In the genomic region with DNA sequence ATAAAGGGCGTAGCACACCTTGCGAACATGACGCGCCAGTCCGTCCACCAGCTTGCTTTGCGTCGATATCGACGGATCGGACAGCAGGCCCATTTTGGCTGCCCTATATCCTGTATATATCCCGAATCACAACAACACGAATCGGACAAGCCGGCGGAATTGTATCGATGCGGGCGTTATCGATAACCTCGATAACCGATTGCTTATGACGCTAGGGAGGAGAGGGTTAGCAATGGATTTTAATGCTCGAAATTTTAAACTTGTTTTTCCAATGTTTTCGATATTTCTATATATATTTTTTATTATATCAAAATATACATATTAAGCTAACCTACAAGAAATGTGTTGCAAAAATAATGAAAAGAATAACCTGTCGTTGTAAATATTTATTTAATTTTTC, we compare ENCODE assay signal across 1 fruit fly cellular context.
TF ChIP-seq lines count a peak whose summit lies in the region.

Gene GAA1 (minus strand): TSS at position 194 of the 400 bp plus-strand sequence.

TF ChIP-seq in whole organism, embryonic, 481 proteins besides CTCF, POLR2A, EP300 and RAD21 (continued from another document and continues in another):
- TF ChIP-seq pzg (GFP tag; optimal IDR thresholded peaks at IDR 0.05; lab: Kevin White, UChicago): peak; percentile 31
- no peak for TF ChIP-seq Max (GFP tag; optimal IDR thresholded peaks at IDR 0.05; lab: Kevin White, UChicago)
- peak; percentile 63 for TF ChIP-seq Dp (GFP tag; optimal IDR thresholded peaks at IDR 0.05; lab: Kevin White, UChicago)
- no peak for TF ChIP-seq sens-2 (GFP tag; IDR thresholded peaks at IDR 0.05; lab: Robert Waterston, UW)
- TF ChIP-seq fru (optimal IDR thresholded peaks at IDR 0.05; lab: Kevin White, UChicago): no peak
- TF ChIP-seq ERR (GFP tag; optimal IDR thresholded peaks at IDR 0.05; lab: Kevin White, UChicago): no peak
- no peak for TF ChIP-seq br (optimal IDR thresholded peaks at IDR 0.05; lab: Kevin White, UChicago)
- TF ChIP-seq lbe (GFP tag; optimal IDR thresholded peaks at IDR 0.05; lab: Kevin White, UChicago): no peak
- TF ChIP-seq CG17612 (GFP tag; IDR thresholded peaks at IDR 0.05; lab: Robert Waterston, UW): no peak
- TF ChIP-seq zf30C (GFP tag; optimal IDR thresholded peaks at IDR 0.05; lab: Kevin White, UChicago): no peak
- no peak for TF ChIP-seq CG6654 (GFP tag; optimal IDR thresholded peaks at IDR 0.05; lab: Kevin White, UChicago)
- no peak for TF ChIP-seq CG4404 (GFP tag; IDR thresholded peaks at IDR 0.05; lab: Robert Waterston, UW)
- no peak for TF ChIP-seq da (GFP tag; optimal IDR thresholded peaks at IDR 0.05; lab: Kevin White, UChicago)
- TF ChIP-seq CG32532 (GFP tag; IDR thresholded peaks at IDR 0.05; lab: Robert Waterston, UW): no peak
- TF ChIP-seq amos (GFP tag; IDR thresholded peaks at IDR 0.05; lab: Robert Waterston, UW; ENCODE audit: partially characterized antibody): peak; percentile 79
- peak; percentile 86 for TF ChIP-seq Bgb (GFP tag; IDR thresholded peaks at IDR 0.05; lab: Robert Waterston, UW; ENCODE audit: partially characterized antibody)
- TF ChIP-seq CG14710 (tag; optimal IDR thresholded peaks at IDR 0.05; lab: Kevin White, UChicago): peak; percentile 39
- TF ChIP-seq Aef1 (GFP tag; IDR thresholded peaks at IDR 0.05; lab: Robert Waterston, UW): 0 out of 3 replicates have a peak, but pooled peaks have one; percentile 9
- no peak for TF ChIP-seq onecut (GFP tag; IDR thresholded peaks at IDR 0.05; lab: Robert Waterston, UW)
- no peak for TF ChIP-seq gce (GFP tag; IDR thresholded peaks at IDR 0.05; lab: Robert Waterston, UW)
- TF ChIP-seq CG34422 (GFP tag; IDR thresholded peaks at IDR 0.05; lab: Robert Waterston, UW): no peak
- peak; percentile 29 for TF ChIP-seq CG2712 (tag; optimal IDR thresholded peaks at IDR 0.05; lab: Kevin White, UChicago)
- no peak for TF ChIP-seq CG1647 (GFP tag; optimal IDR thresholded peaks at IDR 0.05; lab: Kevin White, UChicago)
- TF ChIP-seq CG3726 (GFP tag; IDR thresholded peaks at IDR 0.05; lab: Robert Waterston, UW): no peak
- no peak for TF ChIP-seq fd64A (GFP tag; optimal IDR thresholded peaks at IDR 0.05; lab: Kevin White, UChicago)
- TF ChIP-seq HLH3B (GFP tag; IDR thresholded peaks at IDR 0.05; lab: Robert Waterston, UW): no peak
- no peak for TF ChIP-seq CG7987 (GFP tag; optimal IDR thresholded peaks at IDR 0.05; lab: Kevin White, UChicago)
- peak; percentile 58 for TF ChIP-seq BEAF-32 (GFP tag; optimal IDR thresholded peaks at IDR 0.05; lab: Kevin White, UChicago)
- no peak for TF ChIP-seq grn (GFP tag; optimal IDR thresholded peaks at IDR 0.05; lab: Kevin White, UChicago)
- TF ChIP-seq sisA (GFP tag; IDR thresholded peaks at IDR 0.05; lab: Robert Waterston, UW): no peak
- TF ChIP-seq pan (optimal IDR thresholded peaks at IDR 0.05; lab: Kevin White, UChicago): no peak
- TF ChIP-seq pan (GFP tag; optimal IDR thresholded peaks at IDR 0.05 in 1 of 2, IDR thresholded peaks at IDR 0.05 in 1 of 2): no peak
- TF ChIP-seq Gug (GFP tag; IDR thresholded peaks at IDR 0.05; lab: Robert Waterston, UW): peak; percentile 20; the same call in 1 of the 4 replicates
- no peak for TF ChIP-seq Hr51 (GFP tag; optimal IDR thresholded peaks at IDR 0.05; lab: Kevin White, UChicago)
- TF ChIP-seq CG8478 (optimal IDR thresholded peaks at IDR 0.05; lab: Kevin White, UChicago): no peak
- peak; percentile 56 for TF ChIP-seq D19A (tag; optimal IDR thresholded peaks at IDR 0.05; lab: Kevin White, UChicago)
- no peak for TF ChIP-seq slou (GFP tag; optimal IDR thresholded peaks at IDR 0.05; lab: Kevin White, UChicago)
- TF ChIP-seq CG18764 (GFP tag; optimal IDR thresholded peaks at IDR 0.05; lab: Kevin White, UChicago): no peak
- peak; percentile 92 for TF ChIP-seq CG14860 (GFP tag; IDR thresholded peaks at IDR 0.05; lab: Robert Waterston, UW; ENCODE audit: partially characterized antibody)
- peak; percentile 2 for TF ChIP-seq CG15696 (tag; optimal IDR thresholded peaks at IDR 0.05; lab: Kevin White, UChicago)
- TF ChIP-seq Hey (tag; optimal IDR thresholded peaks at IDR 0.05; lab: Kevin White, UChicago): no peak
- no peak for TF ChIP-seq CG17568 (GFP tag; optimal IDR thresholded peaks at IDR 0.05; lab: Kevin White, UChicago)
- TF ChIP-seq CG15479 (GFP tag; optimal IDR thresholded peaks at IDR 0.05; lab: Kevin White, UChicago): no peak
- TF ChIP-seq CG4617 (GFP tag; optimal IDR thresholded peaks at IDR 0.05; lab: Kevin White, UChicago; ENCODE audit: borderline replicate concordance): no peak
- TF ChIP-seq Elba2 (GFP tag; optimal IDR thresholded peaks at IDR 0.05; lab: Kevin White, UChicago): no peak
- TF ChIP-seq Hand (GFP tag; optimal IDR thresholded peaks at IDR 0.05; lab: Kevin White, UChicago): no peak
- no peak for TF ChIP-seq slp2 (GFP tag; optimal IDR thresholded peaks at IDR 0.05; lab: Kevin White, UChicago)
- TF ChIP-seq gcm (GFP tag; optimal IDR thresholded peaks at IDR 0.05; lab: Kevin White, UChicago): peak; percentile 84
- TF ChIP-seq Trl (optimal IDR thresholded peaks at IDR 0.05; lab: Kevin White, UChicago): no peak
- TF ChIP-seq Trl (GFP tag; optimal IDR thresholded peaks at IDR 0.05; lab: Kevin White, UChicago): no peak
- TF ChIP-seq CG7372 (GFP tag; IDR thresholded peaks at IDR 0.05; lab: Robert Waterston, UW): no peak
- no peak for TF ChIP-seq CG16779 (GFP tag; IDR thresholded peaks at IDR 0.05; lab: Robert Waterston, UW)
- no peak for TF ChIP-seq Hmr (GFP tag; optimal IDR thresholded peaks at IDR 0.05; lab: Kevin White, UChicago)
- no peak for TF ChIP-seq CG6854 (GFP tag; optimal IDR thresholded peaks at IDR 0.05; lab: Kevin White, UChicago)
- peak; percentile 21 for TF ChIP-seq trem (tag; optimal IDR thresholded peaks at IDR 0.05; lab: Kevin White, UChicago)
- no peak for TF ChIP-seq otp (GFP tag; IDR thresholded peaks at IDR 0.05; lab: Robert Waterston, UW)
- TF ChIP-seq CG14014 (GFP tag; IDR thresholded peaks at IDR 0.05; lab: Robert Waterston, UW): no peak
- TF ChIP-seq CG13775 (GFP tag; optimal IDR thresholded peaks at IDR 0.05; lab: Kevin White, UChicago): no peak
- TF ChIP-seq CG2202 (tag; optimal IDR thresholded peaks at IDR 0.05; lab: Kevin White, UChicago): no peak
- TF ChIP-seq MBD-R2 (GFP tag; IDR thresholded peaks at IDR 0.05; lab: Robert Waterston, UW): peak; percentile 80
- no peak for TF ChIP-seq CG7745 (tag; optimal IDR thresholded peaks at IDR 0.05; lab: Kevin White, UChicago)
- TF ChIP-seq CG9215 (GFP tag; IDR thresholded peaks at IDR 0.05; lab: Robert Waterston, UW): no peak
- TF ChIP-seq CG12219 (GFP tag; optimal IDR thresholded peaks at IDR 0.05; lab: Kevin White, UChicago): no peak
- no peak for TF ChIP-seq yki (optimal IDR thresholded peaks at IDR 0.05; lab: Kevin White, UChicago)
- no peak for TF ChIP-seq NfI (GFP tag; optimal IDR thresholded peaks at IDR 0.05; lab: Kevin White, UChicago)
- TF ChIP-seq Ada2b (GFP tag; IDR thresholded peaks at IDR 0.05; lab: Robert Waterston, UW): no peak
- TF ChIP-seq CG34224 (GFP tag; IDR thresholded peaks at IDR 0.05; lab: Robert Waterston, UW; ENCODE audit: partially characterized antibody): peak; percentile 89
- no peak for TF ChIP-seq CG4730 (GFP tag; IDR thresholded peaks at IDR 0.05; lab: Robert Waterston, UW)
- peak; percentile 85 for TF ChIP-seq Scr (GFP tag; IDR thresholded peaks at IDR 0.05; lab: Robert Waterston, UW; ENCODE audit: partially characterized antibody)
- TF ChIP-seq Neu2 (GFP tag; optimal IDR thresholded peaks at IDR 0.05; lab: Kevin White, UChicago; ENCODE audit: borderline replicate concordance): no peak
- no peak for TF ChIP-seq tll (GFP tag; optimal IDR thresholded peaks at IDR 0.05; lab: Kevin White, UChicago)
- no peak for TF ChIP-seq Myb (GFP tag; optimal IDR thresholded peaks at IDR 0.05; lab: Kevin White, UChicago)
- no peak for TF ChIP-seq cg (GFP tag; optimal IDR thresholded peaks at IDR 0.05; lab: Kevin White, UChicago)
- TF ChIP-seq peb (GFP tag; IDR thresholded peaks at IDR 0.05; lab: Robert Waterston, UW): no peak
- TF ChIP-seq CG1792 (GFP tag; optimal IDR thresholded peaks at IDR 0.05; lab: Kevin White, UChicago): no peak
- TF ChIP-seq CG13287 (GFP tag; IDR thresholded peaks at IDR 0.05; lab: Robert Waterston, UW; ENCODE audit: partially characterized antibody): peak; percentile 86
- TF ChIP-seq Oli (tag; optimal IDR thresholded peaks at IDR 0.05; lab: Kevin White, UChicago): no peak
- no peak for TF ChIP-seq Usf (GFP tag; optimal IDR thresholded peaks at IDR 0.05; lab: Kevin White, UChicago)
- TF ChIP-seq so (GFP tag; IDR thresholded peaks at IDR 0.05; lab: Robert Waterston, UW): no peak
- TF ChIP-seq jing (GFP tag; optimal IDR thresholded peaks at IDR 0.05; lab: Kevin White, UChicago): no peak
- no peak for TF ChIP-seq dmrt11E (tag; optimal IDR thresholded peaks at IDR 0.05; lab: Kevin White, UChicago)
- no peak for TF ChIP-seq bsh (GFP tag; optimal IDR thresholded peaks at IDR 0.05; lab: Kevin White, UChicago)
- TF ChIP-seq row (GFP tag; IDR thresholded peaks at IDR 0.05; lab: Robert Waterston, UW): peak; percentile 62
- TF ChIP-seq Med (GFP tag; lab: Kevin White, UChicago): peak; percentile 40
- TF ChIP-seq knrl (GFP tag; IDR thresholded peaks at IDR 0.05; lab: Robert Waterston, UW; ENCODE audit: partially characterized antibody): peak; percentile 56; the same call in 2 of the 3 replicates
- TF ChIP-seq CG12659 (GFP tag; optimal IDR thresholded peaks at IDR 0.05; lab: Kevin White, UChicago): peak; percentile 11
- TF ChIP-seq C15 (GFP tag; IDR thresholded peaks at IDR 0.05; lab: Robert Waterston, UW): no peak
- TF ChIP-seq sob (GFP tag; IDR thresholded peaks at IDR 0.05; lab: Robert Waterston, UW): no peak
- no peak for TF ChIP-seq CG12299 (tag; optimal IDR thresholded peaks at IDR 0.05; lab: Kevin White, UChicago)
- TF ChIP-seq Nf-YB (GFP tag; optimal IDR thresholded peaks at IDR 0.05; lab: Kevin White, UChicago): no peak
- TF ChIP-seq CG16863 (GFP tag; optimal IDR thresholded peaks at IDR 0.05; lab: Kevin White, UChicago): no peak
- TF ChIP-seq Sox100B (GFP tag; optimal IDR thresholded peaks at IDR 0.05; lab: Kevin White, UChicago): no peak
- TF ChIP-seq CG30403 (GFP tag; optimal IDR thresholded peaks at IDR 0.05; lab: Kevin White, UChicago): no peak
- TF ChIP-seq Hsf (GFP tag; optimal IDR thresholded peaks at IDR 0.05; lab: Kevin White, UChicago): no peak
- TF ChIP-seq Six4 (GFP tag; optimal IDR thresholded peaks at IDR 0.05; lab: Kevin White, UChicago): no peak
- no peak for TF ChIP-seq CG14441 (GFP tag; IDR thresholded peaks at IDR 0.05; lab: Robert Waterston, UW)
- TF ChIP-seq CG2129 (GFP tag; IDR thresholded peaks at IDR 0.05; lab: Robert Waterston, UW; ENCODE audit: partially characterized antibody): peak; percentile 31; the same call in 1 of the 2 replicates
- no peak for TF ChIP-seq CG6813 (GFP tag; optimal IDR thresholded peaks at IDR 0.05; lab: Kevin White, UChicago)
- TF ChIP-seq CG2120 (GFP tag; optimal IDR thresholded peaks at IDR 0.05; lab: Kevin White, UChicago): peak; percentile 26
- TF ChIP-seq Opbp (GFP tag; IDR thresholded peaks at IDR 0.05; lab: Robert Waterston, UW; ENCODE audit: partially characterized antibody): peak; percentile 86; the same call in 2 of the 3 replicates
- TF ChIP-seq CG30020 (tag; optimal IDR thresholded peaks at IDR 0.05; lab: Kevin White, UChicago): peak; percentile 5
- no peak for TF ChIP-seq CG17802 (tag; optimal IDR thresholded peaks at IDR 0.05; lab: Kevin White, UChicago)
- TF ChIP-seq D19B (GFP tag; optimal IDR thresholded peaks at IDR 0.05; lab: Kevin White, UChicago): no peak
- peak; percentile 10 for TF ChIP-seq Fer1 (GFP tag; optimal IDR thresholded peaks at IDR 0.05; lab: Kevin White, UChicago)
- no peak for TF ChIP-seq nau (GFP tag; optimal IDR thresholded peaks at IDR 0.05; lab: Kevin White, UChicago)
- no peak for TF ChIP-seq dan (GFP tag; IDR thresholded peaks at IDR 0.05; lab: Robert Waterston, UW)
- TF ChIP-seq vvl (GFP tag; IDR thresholded peaks at IDR 0.05; lab: Robert Waterston, UW): peak; percentile 29; the same call in 1 of the 2 replicates
- TF ChIP-seq CG17186 (GFP tag; optimal IDR thresholded peaks at IDR 0.05; lab: Kevin White, UChicago): no peak
- TF ChIP-seq CG15514 (GFP tag; optimal IDR thresholded peaks at IDR 0.05; lab: Kevin White, UChicago): peak; percentile 26
- TF ChIP-seq gsb (GFP tag; IDR thresholded peaks at IDR 0.05; lab: Robert Waterston, UW): no peak
- TF ChIP-seq ase (GFP tag; IDR thresholded peaks at IDR 0.05; lab: Robert Waterston, UW): no peak
- no peak for TF ChIP-seq tx (GFP tag; optimal IDR thresholded peaks at IDR 0.05; lab: Kevin White, UChicago)
- peak; percentile 40; the same call in 1 of the 2 replicates for TF ChIP-seq CG9932 (GFP tag; IDR thresholded peaks at IDR 0.05; lab: Robert Waterston, UW)
- no peak for TF ChIP-seq CG11456 (GFP tag; IDR thresholded peaks at IDR 0.05; lab: Robert Waterston, UW)
- peak; percentile 94 for TF ChIP-seq nerfin-2 (GFP tag; IDR thresholded peaks at IDR 0.05; lab: Robert Waterston, UW; ENCODE audit: partially characterized antibody)
- TF ChIP-seq Sox102F (GFP tag; optimal IDR thresholded peaks at IDR 0.05; lab: Kevin White, UChicago): no peak
- no peak for TF ChIP-seq CG13296 (GFP tag; optimal IDR thresholded peaks at IDR 0.05; lab: Kevin White, UChicago)
- TF ChIP-seq Dbx (GFP tag; IDR thresholded peaks at IDR 0.05; lab: Robert Waterston, UW): no peak
- no peak for TF ChIP-seq CG14667 (GFP tag; IDR thresholded peaks at IDR 0.05; lab: Robert Waterston, UW)
- no peak for TF ChIP-seq CG13123 (GFP tag; optimal IDR thresholded peaks at IDR 0.05; lab: Kevin White, UChicago)
- TF ChIP-seq ato (GFP tag; IDR thresholded peaks at IDR 0.05; lab: Robert Waterston, UW; ENCODE audit: partially characterized antibody): peak; percentile 94
- TF ChIP-seq prd (optimal IDR thresholded peaks at IDR 0.05; lab: Kevin White, UChicago): no peak
- 0 out of 3 replicates have a peak, but pooled peaks have one; percentile 14 for TF ChIP-seq prd (GFP tag; IDR thresholded peaks at IDR 0.05; lab: Robert Waterston, UW)
- TF ChIP-seq CG31441 (GFP tag; IDR thresholded peaks at IDR 0.05; lab: Robert Waterston, UW): no peak
- TF ChIP-seq Xbp1 (GFP tag; optimal IDR thresholded peaks at IDR 0.05; lab: Kevin White, UChicago): peak; percentile 20
- TF ChIP-seq fd3F (GFP tag; optimal IDR thresholded peaks at IDR 0.05; lab: Kevin White, UChicago): no peak
- no peak for TF ChIP-seq chn (GFP tag; optimal IDR thresholded peaks at IDR 0.05; lab: Kevin White, UChicago)
- no peak for TF ChIP-seq fu2 (GFP tag; optimal IDR thresholded peaks at IDR 0.05; lab: Kevin White, UChicago)
- TF ChIP-seq CG1233 (GFP tag; optimal IDR thresholded peaks at IDR 0.05; lab: Kevin White, UChicago): no peak
- no peak for TF ChIP-seq CG4707 (GFP tag; optimal IDR thresholded peaks at IDR 0.05; lab: Kevin White, UChicago)
- no peak for TF ChIP-seq gt (GFP tag; IDR thresholded peaks at IDR 0.05; lab: Robert Waterston, UW)
